Worm (Caenorhabditis elegans) whole organism, late embryonic: ENCODE measurements around the gene kvs-1.

ENCODE experiments used
- C38D4.7 ChIP-seq: fragments of 200-800 bp; sonication (Bioruptor generic); optimal IDR thresholded peaks from 2 replicates; lab custom pipeline; 2018; ENCODE audit warnings: mild to moderate bottlenecking, missing genetic modification characterization, moderate library complexity, missing compliant biosample characterization
- F13H6.1 ChIP-seq: sonication (generic microtip); optimal IDR thresholded peaks from 2 replicates; lab custom pipeline; 2016; ENCODE audit warnings: missing genetic modification characterization, missing compliant biosample characterization
- T23F11.4 ChIP-seq: fragments of 200-800 bp; sonication (Bioruptor generic); optimal IDR thresholded peaks from 2 replicates; lab custom pipeline; 2018; ENCODE audit warnings: mild to moderate bottlenecking, missing genetic modification characterization, missing compliant biosample characterization
- Y22D7AL.16 ChIP-seq: sonication (generic microtip); optimal IDR thresholded peaks from 2 replicates; lab custom pipeline; 2016; ENCODE audit warnings: missing genetic modification characterization, missing compliant biosample characterization
- ahr-1 ChIP-seq: sonication (generic microtip); optimal IDR thresholded peaks from 2 replicates; lab custom pipeline; 2016; ENCODE audit warnings: missing genetic modification characterization, missing compliant biosample characterization
- ama-1 ChIP-seq: fragments of 150-350 bp; optimal IDR thresholded peaks from 2 replicates; lab custom pipeline; 2014
- ceh-19 ChIP-seq: fragments of 200-800 bp; sonication (Bioruptor generic); optimal IDR thresholded peaks from 2 replicates; lab custom pipeline; 2018; ENCODE audit warnings: mild to moderate bottlenecking, missing genetic modification characterization, missing compliant biosample characterization
- ceh-2 ChIP-seq: sonication (generic microtip); optimal IDR thresholded peaks from 2 replicates; lab custom pipeline; 2016; ENCODE audit warnings: missing genotype, missing genetic modification characterization, missing compliant biosample characterization
- ceh-24 ChIP-seq: sonication (generic microtip); optimal IDR thresholded peaks from 2 replicates; lab custom pipeline; 2016; ENCODE audit warnings: mild to moderate bottlenecking, missing genetic modification characterization, missing compliant biosample characterization
- ceh-31 ChIP-seq: sonication (generic microtip); optimal IDR thresholded peaks from 2 replicates; lab custom pipeline; 2016; ENCODE audit warnings: missing genetic modification characterization, missing compliant biosample characterization
- ceh-34 ChIP-seq: sonication (generic microtip); optimal IDR thresholded peaks from 2 replicates; lab custom pipeline; 2016; ENCODE audit warnings: mild to moderate bottlenecking, missing genetic modification characterization, missing compliant biosample characterization
- ceh-48 ChIP-seq: sonication (generic microtip); optimal IDR thresholded peaks from 2 replicates; lab custom pipeline; 2016; ENCODE audit warnings: missing genetic modification characterization, inconsistent platforms, missing compliant biosample characterization
- ceh-6 ChIP-seq: fragments of 200-800 bp; sonication (Bioruptor generic); optimal IDR thresholded peaks from 2 replicates; lab custom pipeline; 2018; ENCODE audit warnings: mild to moderate bottlenecking, missing genetic modification characterization, missing compliant biosample characterization
- elt-4 ChIP-seq: sonication (generic microtip); optimal IDR thresholded peaks from 2 replicates; lab custom pipeline; 2016; ENCODE audit warnings: missing genetic modification characterization, missing compliant biosample characterization
- ets-4 ChIP-seq: sonication (generic microtip); optimal IDR thresholded peaks from 2 replicates; lab custom pipeline; 2016; ENCODE audit warnings: missing genetic modification characterization, missing compliant biosample characterization
- fax-1 ChIP-seq: sonication (generic microtip); optimal IDR thresholded peaks from 2 replicates; lab custom pipeline; 2016; ENCODE audit warnings: missing genotype, missing genetic modification characterization, missing compliant biosample characterization
- fkh-6 ChIP-seq: sonication (generic microtip); optimal IDR thresholded peaks from 2 replicates; lab custom pipeline; 2016; ENCODE audit warnings: missing genetic modification characterization, missing compliant biosample characterization
- gmeb-2 ChIP-seq: sonication (generic microtip); optimal IDR thresholded peaks from 2 replicates; lab custom pipeline; 2016; ENCODE audit warnings: missing genetic modification characterization, inconsistent platforms, missing compliant biosample characterization
- hlh-15 ChIP-seq: sonication (generic microtip); optimal IDR thresholded peaks from 2 replicates; lab custom pipeline; 2016; ENCODE audit warnings: missing genetic modification characterization, missing compliant biosample characterization
- hlh-6 ChIP-seq: sonication (generic microtip); optimal IDR thresholded peaks from 2 replicates; lab custom pipeline; 2016; ENCODE audit warnings: missing genotype, missing genetic modification characterization, missing compliant biosample characterization
- hlh-8 ChIP-seq: sonication (generic microtip); optimal IDR thresholded peaks from 2 replicates; lab custom pipeline; 2016; ENCODE audit warnings: missing genotype, missing genetic modification characterization, missing compliant biosample characterization
- nhr-11 ChIP-seq: fragments of 150-350 bp; optimal IDR thresholded peaks from 2 replicates; lab custom pipeline; 2014; ENCODE audit warnings: missing biosample characterization, missing genetic modification characterization
- npax-4 ChIP-seq: sonication (generic microtip); optimal IDR thresholded peaks from 2 replicates; lab custom pipeline; 2016; ENCODE audit warnings: missing genetic modification characterization, missing compliant biosample characterization
- odd-2 ChIP-seq: sonication (generic microtip); optimal IDR thresholded peaks from 2 replicates; lab custom pipeline; 2017; ENCODE audit warnings: antibody characterized with exemption, mild to moderate bottlenecking, missing genetic modification characterization, missing compliant biosample characterization
- pat-9 ChIP-seq: fragments of 200-800 bp; sonication (Bioruptor generic); optimal IDR thresholded peaks from 2 replicates; lab custom pipeline; 2018; ENCODE audit warnings: mild to moderate bottlenecking, missing genetic modification characterization, moderate library complexity, missing compliant biosample characterization
- pax-1 ChIP-seq: fragments of 150-350 bp; optimal IDR thresholded peaks from 2 replicates; lab custom pipeline; 2014; ENCODE audit warnings: missing biosample characterization, missing genetic modification characterization
- pha-2 ChIP-seq: sonication (generic microtip); optimal IDR thresholded peaks from 2 replicates; lab custom pipeline; 2017; ENCODE audit warnings: mild to moderate bottlenecking, missing genetic modification characterization, missing compliant biosample characterization
- pqm-1 ChIP-seq: sonication (generic microtip); optimal IDR thresholded peaks from 2 replicates; lab custom pipeline; 2016; ENCODE audit warnings: missing genetic modification characterization, missing compliant biosample characterization
- pros-1 ChIP-seq: fragments of 150-350 bp; optimal IDR thresholded peaks from 2 replicates; lab custom pipeline; 2014; ENCODE audit warnings: missing biosample characterization, missing genetic modification reagents, missing genetic modification characterization
- ref-2 ChIP-seq: sonication (generic microtip); optimal IDR thresholded peaks from 2 replicates; lab custom pipeline; 2016; ENCODE audit warnings: missing genetic modification characterization, missing compliant biosample characterization
- rnt-1 ChIP-seq: sonication (generic microtip); optimal IDR thresholded peaks from 2 replicates; lab custom pipeline; 2016; ENCODE audit warnings: missing genetic modification characterization, missing compliant biosample characterization
- sox-4 ChIP-seq: sonication (generic microtip); optimal IDR thresholded peaks from 2 replicates; lab custom pipeline; 2017; ENCODE audit warnings: mild to moderate bottlenecking, missing genetic modification characterization, inconsistent platforms, missing compliant biosample characterization
- syd-9 ChIP-seq: sonication (generic microtip); optimal IDR thresholded peaks from 2 replicates; lab custom pipeline; 2016; ENCODE audit warnings: mild to moderate bottlenecking, missing genetic modification characterization, moderate library complexity, missing compliant biosample characterization
- tbx-7 ChIP-seq: sonication (generic microtip); optimal IDR thresholded peaks from 2 replicates; lab custom pipeline; 2016; ENCODE audit warnings: missing genotype, missing genetic modification characterization, missing compliant biosample characterization
- unc-42 ChIP-seq: sonication (generic microtip); optimal IDR thresholded peaks from 2 replicates; lab custom pipeline; 2016; ENCODE audit warnings: missing genotype, missing genetic modification characterization, missing compliant biosample characterization
- unc-55 ChIP-seq: sonication (generic microtip); optimal IDR thresholded peaks from 2 replicates; lab custom pipeline; 2017; ENCODE audit warnings: missing biosample characterization, missing genetic modification reagents, missing genetic modification characterization
- ztf-16 ChIP-seq: sonication (generic microtip); optimal IDR thresholded peaks from 2 replicates; lab custom pipeline; 2017; ENCODE audit warnings: missing genetic modification characterization, missing compliant biosample characterization

Gene kvs-1

DNA sequence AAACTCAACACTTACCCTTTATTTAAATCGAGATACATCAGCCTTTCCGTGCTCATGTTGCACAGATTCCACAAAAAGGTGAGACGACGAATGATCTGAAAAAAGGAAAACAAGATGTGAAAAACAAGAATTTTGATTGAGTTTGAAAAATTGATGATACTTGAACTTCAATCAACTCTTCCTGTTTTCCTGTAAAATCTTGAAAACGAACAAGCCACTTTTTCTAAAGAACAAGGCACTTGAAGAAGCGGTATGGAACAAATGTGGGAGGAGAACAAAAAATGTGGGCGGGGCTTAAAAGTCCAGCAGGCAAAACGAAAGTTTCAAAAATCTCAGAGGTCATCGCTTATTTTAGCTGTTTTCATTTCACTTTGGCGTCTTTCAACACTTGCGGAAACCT is at the start of gene kvs-1:
TSS of gene kvs-1 (minus strand) at position 101 of the 400 bp plus-strand sequence.
- no peak for TF ChIP-seq fkh-6 (tag; lab: Kevin White, UChicago)
- TF ChIP-seq ztf-16: no peak
- TF ChIP-seq tbx-7: no peak
- no peak for TF ChIP-seq ceh-6 (GFP tag; lab: Kevin White, UChicago)
- no peak for TF ChIP-seq fax-1 (tag; lab: Kevin White, UChicago)
- no peak for TF ChIP-seq hlh-15
- TF ChIP-seq ceh-24: no peak
- TF ChIP-seq unc-42 (tag; lab: Kevin White, UChicago): no peak
- TF ChIP-seq C38D4.7: no peak
- no peak for TF ChIP-seq elt-4 (tag; lab: Kevin White, UChicago)
- no peak for TF ChIP-seq pqm-1
- no peak for TF ChIP-seq ceh-2 (tag; lab: Kevin White, UChicago)

DNA sequence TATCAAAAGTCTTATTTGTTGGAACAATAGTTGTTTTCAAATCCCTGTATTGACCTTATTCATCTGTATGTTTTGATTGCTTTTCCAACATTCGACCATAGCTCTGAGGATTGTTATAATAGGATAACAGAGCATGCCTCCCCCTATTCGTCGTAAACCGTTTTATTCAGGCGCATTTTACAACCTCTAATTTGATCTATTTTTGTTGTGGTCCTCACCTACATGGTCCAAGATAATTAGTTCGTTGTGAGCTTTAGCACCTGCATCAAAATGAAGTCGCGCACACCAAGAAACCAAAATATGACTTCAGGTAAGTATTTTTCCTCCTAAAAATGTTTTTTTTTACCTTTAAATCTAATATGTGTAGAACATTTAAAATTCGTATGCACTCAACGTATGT is 45.8 kb upstream of the kvs-1 start, which contains the start of gene deg-1:
TSS of gene deg-1 (plus strand) at position 301 of the 400 bp plus-strand sequence.
- no peak for TF ChIP-seq ets-4
- TF ChIP-seq ceh-19: no peak
- TF ChIP-seq pax-1 (tag; lab: Kevin White, UChicago): no peak
- no peak for TF ChIP-seq hlh-8
- no peak for TF ChIP-seq Y22D7AL.16
- no peak for TF ChIP-seq npax-4 (tag; lab: Kevin White, UChicago)
- TF ChIP-seq sox-4 (tag; lab: Kevin White, UChicago): no peak
- TF ChIP-seq rnt-1 (tag; lab: Kevin White, UChicago): no peak
- TF ChIP-seq ceh-34 (tag; lab: Kevin White, UChicago): no peak
- TF ChIP-seq odd-2 (tag; lab: Kevin White, UChicago): no peak
- TF ChIP-seq ztf-16: no peak
- no peak for TF ChIP-seq ceh-31 (tag; lab: Kevin White, UChicago)
- no peak for TF ChIP-seq hlh-15
- TF ChIP-seq hlh-6 (tag; lab: Kevin White, UChicago): no peak

DNA sequence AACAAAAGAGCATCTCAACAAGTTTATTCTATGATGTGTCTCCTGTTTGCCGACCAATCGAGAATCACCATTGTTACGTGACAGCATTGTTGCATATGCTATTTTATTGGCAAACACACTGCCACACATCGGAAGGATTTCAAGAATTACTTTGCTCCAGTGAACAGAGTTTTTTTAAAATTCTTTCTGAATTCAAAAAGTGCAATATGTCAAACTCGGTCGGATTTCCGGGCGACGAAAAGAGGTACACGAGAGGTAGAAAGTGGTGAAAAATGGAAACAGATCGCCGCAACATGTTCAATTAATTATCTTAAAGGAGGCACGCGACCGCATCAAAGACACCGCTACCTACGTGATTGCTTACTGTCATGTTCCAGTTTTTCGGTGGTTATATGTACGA is 43.2 kb upstream of the kvs-1 start:
- TF ChIP-seq ceh-19: no peak
- peak; percentile 96 for TF ChIP-seq ref-2
- TF ChIP-seq, all 69 proteins: peak for 1

DNA sequence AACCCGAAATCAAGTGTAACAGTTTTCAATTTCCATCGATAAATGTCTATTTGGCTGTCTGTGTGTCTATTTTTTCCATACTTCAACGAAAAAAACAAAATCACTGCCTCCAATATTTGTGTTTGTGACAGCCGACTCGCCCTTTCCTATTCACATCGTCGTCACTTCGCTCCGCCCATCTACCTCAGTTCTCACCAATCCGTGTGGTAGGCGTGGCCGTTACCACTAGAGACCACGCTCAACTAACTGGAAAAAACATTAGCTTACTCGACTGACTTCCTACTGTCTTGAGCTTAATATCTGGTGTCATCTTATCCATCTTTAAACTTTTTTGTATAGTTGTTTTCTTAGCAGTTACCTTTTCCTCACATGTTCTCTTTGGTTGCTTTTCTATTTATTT is 38.5 kb upstream of the kvs-1 start:
- no peak for TF ChIP-seq nhr-11 (tag; lab: Kevin White, UChicago)
- TF ChIP-seq unc-55 (GFP tag; lab: Kevin White, UChicago): no peak
- no peak for TF ChIP-seq gmeb-2 (tag; lab: Kevin White, UChicago)
- TF ChIP-seq ceh-6 (GFP tag; lab: Kevin White, UChicago): no peak
- peak; percentile 79 for TF ChIP-seq ref-2
- no peak for TF ChIP-seq pat-9 (tag; lab: Kevin White, UChicago)
- TF ChIP-seq F13H6.1 (tag; lab: Kevin White, UChicago): no peak
- TF ChIP-seq ama-1: no peak
- TF ChIP-seq, all 69 proteins: peak for 1

DNA sequence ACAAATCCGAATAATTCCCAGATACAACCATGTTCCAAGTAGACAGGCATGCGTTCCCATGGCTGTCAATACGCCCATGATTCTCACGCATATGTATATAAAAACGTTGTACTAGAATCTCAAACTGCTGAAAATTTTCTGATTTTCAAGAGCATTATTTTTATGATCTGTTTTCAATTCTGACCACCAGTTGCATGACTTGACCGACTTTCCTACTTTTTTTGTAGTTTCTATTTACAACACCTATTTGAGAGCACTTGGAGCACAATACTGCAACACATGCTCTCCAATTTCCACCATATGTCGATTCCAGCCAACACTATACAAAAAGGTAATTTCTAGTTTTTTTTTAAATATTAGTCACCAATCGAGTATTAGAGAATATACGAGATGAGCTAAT is 37.0 kb upstream of the kvs-1 start, which contains the start of gene ref-2:
TSS of gene ref-2 (plus strand) at position 301 of the 400 bp plus-strand sequence.
- TF ChIP-seq pha-2 (tag; lab: Kevin White, UChicago) (no peak), ceh-48 (no peak), T23F11.4 (GFP tag; lab: Kevin White, UChicago) (no peak), ahr-1 (no peak), pqm-1 (no peak), pros-1 (tag; lab: Kevin White, UChicago) (no peak)

DNA sequence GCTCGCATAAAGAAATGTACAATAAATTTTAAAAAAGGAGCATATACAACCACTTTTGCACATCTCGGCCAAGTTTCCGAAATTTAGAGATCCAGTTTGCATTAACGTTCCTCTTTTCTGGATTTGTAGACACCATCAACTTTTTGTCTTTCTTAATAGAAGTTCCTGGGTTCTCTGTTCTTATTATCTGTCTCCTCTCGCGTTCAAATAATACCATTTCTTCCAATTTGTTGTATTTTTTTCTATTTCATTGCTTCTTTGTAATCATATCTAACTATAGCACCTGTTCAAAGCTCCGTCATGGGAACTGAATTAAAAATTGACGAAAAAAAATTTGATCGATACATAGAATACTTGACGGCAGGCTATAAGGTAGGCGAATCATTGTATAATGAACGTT is 32.4 kb upstream of the kvs-1 start, which contains the start of gene K09F5.1:
TSS of gene K09F5.1 (plus strand) at position 301 of the 400 bp plus-strand sequence.
- TF ChIP-seq syd-9: no peak
- no peak for TF ChIP-seq hlh-6 (tag; lab: Kevin White, UChicago)
- no peak for TF ChIP-seq ref-2
- no peak for TF ChIP-seq ama-1
- TF ChIP-seq rnt-1 (tag; lab: Kevin White, UChicago): no peak
- TF ChIP-seq ceh-34 (tag; lab: Kevin White, UChicago): no peak
